Fruit fly (Drosophila melanogaster) whole organism, embryonic: ENCODE measurements around the gene Ir94a.
A peak's percentile ranks its signal among the peaks of the same experiment; 100 is the strongest.

ENCODE experiments used
- Ada2b ChIP-seq: fragments of 200-800 bp; sonication (Bioruptor generic); IDR thresholded peaks from 2 replicates; pipeline ENCODE4 v1.3.6; 2022; ENCODE audit warnings: missing biosample characterization, missing genetic modification characterization
- B-H1 ChIP-seq: fragments of 200-800 bp; sonication (Bioruptor generic); IDR thresholded peaks from 3 replicates; pipeline ENCODE4 v1.3.6; 2022; ENCODE audit warnings: missing biosample characterization, missing genetic modification characterization
- B-H2 ChIP-seq: fragments of 200-800 bp; sonication (Bioruptor generic); optimal IDR thresholded peaks from 2 replicates; lab custom pipeline; 2018; ENCODE audit warnings: missing biosample characterization, mild to moderate bottlenecking, missing genetic modification characterization
- BtbVII ChIP-seq: fragments of 200-800 bp; sonication (Bioruptor generic); optimal IDR thresholded peaks from 3 replicates; lab custom pipeline; 2017; ENCODE audit warnings: missing biosample characterization, mild to moderate bottlenecking, missing genetic modification characterization
- CG10147 ChIP-seq: fragments of 200-800 bp; sonication (Bioruptor generic); optimal IDR thresholded peaks from 2 replicates; lab custom pipeline; 2019; ENCODE audit warnings: missing biosample characterization, mild to moderate bottlenecking, missing genetic modification characterization, moderate library complexity
- CG11093 ChIP-seq: fragments of 200-800 bp; sonication (Bioruptor generic); IDR thresholded peaks from 3 replicates; pipeline ENCODE4 v1.3.6; 2022; ENCODE audit warnings: missing biosample characterization, missing genetic modification characterization
- CG11247 ChIP-seq: fragments of 200-800 bp; sonication (Bioruptor generic); IDR thresholded peaks from 2 replicates; pipeline ENCODE4 v1.3.6; 2022; ENCODE audit warnings: missing biosample characterization, missing genetic modification characterization
- CG11560 ChIP-seq: fragments of 200-800 bp; sonication (Bioruptor generic); IDR thresholded peaks from 3 replicates; pipeline ENCODE4 v1.3.6; 2022; ENCODE audit warnings: missing biosample characterization, missing genetic modification characterization
- CG13894 ChIP-seq: fragments of 200-800 bp; sonication (Bioruptor generic); optimal IDR thresholded peaks from 3 replicates; lab custom pipeline; 2018; ENCODE audit warnings: missing biosample characterization, mild to moderate bottlenecking, missing genetic modification characterization, moderate library complexity
- CG14050 ChIP-seq: fragments of 200-800 bp; sonication (Bioruptor generic); IDR thresholded peaks from 3 replicates; pipeline ENCODE4 v1.3.6; 2022; ENCODE audit warnings: missing biosample characterization, missing genetic modification characterization
- CG15269 ChIP-seq: fragments of 200-800 bp; sonication (Bioruptor generic); optimal IDR thresholded peaks from 2 replicates; lab custom pipeline; 2018; ENCODE audit warnings: missing biosample characterization, mild to moderate bottlenecking, missing genetic modification characterization, moderate library complexity
- CG15514 ChIP-seq: fragments of 200-800 bp; sonication (Bioruptor generic); optimal IDR thresholded peaks from 3 replicates; lab custom pipeline; 2017; ENCODE audit warnings: missing biosample characterization, missing genetic modification characterization, mild to moderate bottlenecking, moderate library complexity, missing genetic modification reagents
- CG17328 ChIP-seq: fragments of 200-800 bp; sonication (Bioruptor generic); IDR thresholded peaks from 2 replicates; pipeline ENCODE4 v1.3.6; 2022; ENCODE audit warnings: missing biosample characterization, missing genetic modification characterization
- CG1792 ChIP-seq: fragments of 200-800 bp; sonication (Bioruptor generic); optimal IDR thresholded peaks from 2 replicates; lab custom pipeline; 2016; ENCODE audit warnings: missing biosample characterization, missing genetic modification characterization
- CG18011 ChIP-seq: fragments of 200-800 bp; sonication (Bioruptor generic); optimal IDR thresholded peaks from 2 replicates; lab custom pipeline; 2017; ENCODE audit warnings: missing biosample characterization, missing genetic modification characterization, mild to moderate bottlenecking, moderate library complexity, missing genotype
- CG31365 ChIP-seq: fragments of 200-800 bp; sonication (Bioruptor generic); optimal IDR thresholded peaks from 2 replicates; lab custom pipeline; 2018; ENCODE audit warnings: missing biosample characterization, mild to moderate bottlenecking, missing genetic modification characterization
- CG3163 ChIP-seq: fragments of 200-800 bp; sonication (Bioruptor generic); optimal IDR thresholded peaks from 3 replicates; lab custom pipeline; 2016; ENCODE audit warnings: missing biosample characterization, missing genetic modification characterization
- CG32532 ChIP-seq: fragments of 200-800 bp; sonication (Bioruptor generic); IDR thresholded peaks from 2 replicates; pipeline ENCODE4 v1.3.6; 2022; ENCODE audit warnings: missing biosample characterization, missing genetic modification characterization
- CG3847 ChIP-seq: fragments of 200-800 bp; sonication (Bioruptor generic); IDR thresholded peaks from 2 replicates; pipeline ENCODE4 v1.3.6; 2022; ENCODE audit warnings: missing biosample characterization, missing genetic modification characterization
- CG4360 ChIP-seq: fragments of 200-800 bp; sonication (Bioruptor generic); IDR thresholded peaks from 2 replicates; pipeline ENCODE4 v1.3.6; 2022; ENCODE audit warnings: missing biosample characterization, missing genetic modification characterization
- CG5953 ChIP-seq: fragments of 200-800 bp; sonication (Bioruptor generic); IDR thresholded peaks from 2 replicates; pipeline ENCODE4 v1.3.6; 2022; ENCODE audit warnings: missing biosample characterization, missing genetic modification characterization
- CkIIα-i1 ChIP-seq: fragments of 200-800 bp; sonication (Bioruptor generic); IDR thresholded peaks from 2 replicates; pipeline ENCODE4 v1.3.6; 2022; ENCODE audit warnings: missing biosample characterization, missing genetic modification characterization
- Dek ChIP-seq: fragments of 200-800 bp; sonication (Bioruptor generic); optimal IDR thresholded peaks from 3 replicates; lab custom pipeline; 2019; ENCODE audit warnings: missing biosample characterization, mild to moderate bottlenecking, missing genetic modification characterization, moderate library complexity
- Drgx ChIP-seq: fragments of 200-800 bp; sonication (Bioruptor generic); IDR thresholded peaks from 2 replicates; pipeline ENCODE4 v1.3.6; 2022; ENCODE audit warnings: missing biosample characterization, missing genetic modification characterization
- HHEX ChIP-seq: fragments of 200-800 bp; sonication (Bioruptor generic); optimal IDR thresholded peaks from 3 replicates; lab custom pipeline; 2017; ENCODE audit warnings: missing biosample characterization, mild to moderate bottlenecking, missing genetic modification characterization, missing genetic modification reagents
- Jarid2 ChIP-seq: fragments of 200-800 bp; sonication (Bioruptor generic); optimal IDR thresholded peaks from 3 replicates; lab custom pipeline; 2017; ENCODE audit warnings: mild to moderate bottlenecking, missing biosample characterization, missing genetic modification reagents, missing genetic modification characterization
- NK7.1 ChIP-seq: fragments of 200-800 bp; sonication (Bioruptor generic); optimal IDR thresholded peaks from 3 replicates; lab custom pipeline; 2016; ENCODE audit warnings: missing biosample characterization, missing genetic modification characterization
- Oaz ChIP-seq: fragments of 200-800 bp; sonication (Bioruptor generic); IDR thresholded peaks from 2 replicates; pipeline ENCODE4 v1.3.6; 2022; ENCODE audit warnings: missing biosample characterization, missing genetic modification characterization
- Six4 ChIP-seq: fragments of 200-800 bp; sonication (Bioruptor generic); optimal IDR thresholded peaks from 2 replicates; lab custom pipeline; 2016; ENCODE audit warnings: missing biosample characterization, missing genetic modification characterization
- ato ChIP-seq: fragments of 200-800 bp; sonication (Bioruptor generic); IDR thresholded peaks from 2 replicates; pipeline ENCODE4 v1.3.6; 2022; ENCODE audit warnings: missing biosample characterization, missing genetic modification characterization; ENCODE audit not compliant: partially characterized antibody
- bigmax ChIP-seq: fragments of 200-800 bp; sonication (Bioruptor generic); optimal IDR thresholded peaks from 2 replicates; lab custom pipeline; 2018; ENCODE audit warnings: missing biosample characterization, mild to moderate bottlenecking, missing genetic modification characterization
- bsh ChIP-seq, 2 experiments: fragments of 200-800 bp; sonication (Bioruptor generic); optimal IDR thresholded peaks; 2 replicates each; lab custom pipeline; 2017 to 2018; ENCODE audit warnings: mild to moderate bottlenecking in 2 of 2, missing biosample characterization in 2 of 2, missing genetic modification characterization in 2 of 2, moderate library complexity in 1 of 2
- cwo ChIP-seq: fragments of 200-800 bp; sonication (Bioruptor generic); optimal IDR thresholded peaks from 3 replicates; lab custom pipeline; 2017; ENCODE audit warnings: missing biosample characterization, missing genetic modification characterization, mild to moderate bottlenecking, moderate library complexity, missing genetic modification reagents
- da ChIP-seq: fragments of 200-800 bp; sonication (Bioruptor generic); optimal IDR thresholded peaks from 2 replicates; lab custom pipeline; 2016; ENCODE audit warnings: missing biosample characterization, missing genetic modification characterization
- dimm ChIP-seq: fragments of 200-800 bp; sonication (Bioruptor generic); IDR thresholded peaks from 2 replicates; pipeline ENCODE4 v1.3.6; 2022; ENCODE audit warnings: missing biosample characterization, missing genetic modification characterization
- fd64A ChIP-seq: fragments of 200-800 bp; sonication (Bioruptor generic); optimal IDR thresholded peaks from 3 replicates; lab custom pipeline; 2018; ENCODE audit warnings: missing biosample characterization, mild to moderate bottlenecking, missing genetic modification characterization
- ftz-f1 ChIP-seq: fragments of 200-800 bp; sonication (Bioruptor generic); optimal IDR thresholded peaks from 2 replicates; lab custom pipeline; 2016; ENCODE audit warnings: missing biosample characterization, missing genetic modification characterization
- gro ChIP-seq: fragments of 200-800 bp; sonication (Bioruptor generic); optimal IDR thresholded peaks from 2 replicates; lab custom pipeline; 2016; ENCODE audit warnings: missing biosample characterization, missing genetic modification characterization
- gt ChIP-seq: fragments of 200-800 bp; sonication (Bioruptor generic); IDR thresholded peaks from 2 replicates; pipeline ENCODE4 v1.3.6; 2022; ENCODE audit warnings: missing biosample characterization, missing genetic modification characterization
- kah ChIP-seq: fragments of 200-800 bp; sonication (Bioruptor generic); optimal IDR thresholded peaks from 2 replicates; lab custom pipeline; 2018; ENCODE audit warnings: missing biosample characterization, mild to moderate bottlenecking, missing genetic modification characterization
- mld ChIP-seq: fragments of 200-800 bp; sonication (Bioruptor generic); IDR thresholded peaks from 3 replicates; pipeline ENCODE4 v1.3.6; 2022; ENCODE audit warnings: missing biosample characterization, missing genetic modification characterization; ENCODE audit not compliant: partially characterized antibody
- nom ChIP-seq: fragments of 200-800 bp; sonication (Bioruptor generic); optimal IDR thresholded peaks from 2 replicates; lab custom pipeline; 2017; ENCODE audit warnings: missing biosample characterization, missing genetic modification characterization, mild to moderate bottlenecking, moderate library complexity, missing genetic modification reagents
- ro ChIP-seq: fragments of 200-800 bp; sonication (Bioruptor generic); IDR thresholded peaks from 2 replicates; pipeline ENCODE4 v1.3.6; 2022; ENCODE audit warnings: missing biosample characterization, missing genetic modification characterization
- tin ChIP-seq: fragments of 200-800 bp; sonication (Bioruptor generic); optimal IDR thresholded peaks from 3 replicates; lab custom pipeline; 2016; ENCODE audit warnings: missing biosample characterization, missing genetic modification characterization
- trh ChIP-seq: fragments of 200-800 bp; sonication (Bioruptor generic); optimal IDR thresholded peaks from 2 replicates; lab custom pipeline; 2016; ENCODE audit warnings: missing biosample characterization, missing genetic modification characterization
- ttk ChIP-seq: fragments of 200-800 bp; sonication (Bioruptor generic); IDR thresholded peaks from 2 replicates; pipeline ENCODE4 v2.1.2; 2022; ENCODE audit warnings: missing biosample characterization, missing genetic modification characterization
- twi ChIP-seq: fragments of 200-800 bp; optimal IDR thresholded peaks from 2 replicates; lab custom pipeline; 2019; ENCODE audit warnings: missing biosample characterization, mild to moderate bottlenecking, missing genetic modification characterization, moderate library complexity
- tx ChIP-seq: fragments of 200-800 bp; sonication (Bioruptor generic); optimal IDR thresholded peaks from 2 replicates; lab custom pipeline; 2016; ENCODE audit warnings: missing biosample characterization, missing genetic modification characterization
- z ChIP-seq: fragments of 200-800 bp; sonication (Bioruptor generic); IDR thresholded peaks from 3 replicates; pipeline ENCODE4 v1.3.6; 2022; ENCODE audit warnings: missing biosample characterization, missing genetic modification characterization
- zfh2 ChIP-seq: fragments of 200-800 bp; sonication (Bioruptor generic); optimal IDR thresholded peaks from 2 replicates; lab custom pipeline; 2016; ENCODE audit warnings: missing biosample characterization, missing genetic modification characterization

The Ir94a gene

dm6 chr3R:22139113-22139512, 25.9 kb downstream of the Ir94a start (continued):
- no peak for TF ChIP-seq cwo (GFP tag; lab: Kevin White, UChicago)
- TF ChIP-seq ttk = peak; percentile 79
- TF ChIP-seq CG10147 (GFP tag; lab: Kevin White, UChicago) = no peak
- TF ChIP-seq kah (GFP tag; lab: Kevin White, UChicago) = no peak
- peak; percentile 65 for TF ChIP-seq tin (GFP tag; lab: Kevin White, UChicago)
- no peak for TF ChIP-seq CkIIα-i1 (GFP tag; lab: Robert Waterston, UW)
- no peak for TF ChIP-seq CG1792 (GFP tag; lab: Kevin White, UChicago)
- peak; percentile 27; the same call in 1 of the 2 replicates for TF ChIP-seq Oaz (GFP tag; lab: Robert Waterston, UW)
- TF ChIP-seq CG3847 (GFP tag; lab: Robert Waterston, UW) = 0 out of 2 replicates have a peak, but pooled peaks have one; percentile 21
- TF ChIP-seq HHEX (GFP tag; lab: Kevin White, UChicago) = peak; percentile 62
- TF ChIP-seq ro (GFP tag; lab: Robert Waterston, UW) = no peak
- no peak for TF ChIP-seq zfh2
- no peak for TF ChIP-seq Dek
- peak; percentile 69 for TF ChIP-seq fd64A
- TF ChIP-seq CG5953 (GFP tag; lab: Robert Waterston, UW) = peak; percentile 31; the same call in 1 of the 2 replicates
- no peak for TF ChIP-seq CG11560
- TF ChIP-seq tx (GFP tag; lab: Kevin White, UChicago) = no peak
- TF ChIP-seq CG14050 (GFP tag; lab: Robert Waterston, UW) = peak; percentile 51; the same call in 2 of the 3 replicates
- TF ChIP-seq CG17328 (GFP tag; lab: Robert Waterston, UW) = peak; percentile 82
- TF ChIP-seq dimm (GFP tag; lab: Robert Waterston, UW) = 0 out of 2 replicates have a peak, but pooled peaks have one; percentile 8
- no peak for TF ChIP-seq ftz-f1 (GFP tag; lab: Kevin White, UChicago)
- TF ChIP-seq Jarid2 = no peak
- peak; percentile 82 for TF ChIP-seq Six4 (GFP tag; lab: Kevin White, UChicago)
- TF ChIP-seq twi (tag; lab: Kevin White, UChicago) = no peak
- TF ChIP-seq da (GFP tag; lab: Kevin White, UChicago) = peak; percentile 30
- no peak for TF ChIP-seq BtbVII (GFP tag; lab: Kevin White, UChicago)
- no peak for TF ChIP-seq CG18011 (GFP tag; lab: Kevin White, UChicago)
- TF ChIP-seq gro (GFP tag; lab: Kevin White, UChicago) = no peak
- no peak for TF ChIP-seq ato
- no peak for TF ChIP-seq CG31365 (tag; lab: Kevin White, UChicago)

DNA sequence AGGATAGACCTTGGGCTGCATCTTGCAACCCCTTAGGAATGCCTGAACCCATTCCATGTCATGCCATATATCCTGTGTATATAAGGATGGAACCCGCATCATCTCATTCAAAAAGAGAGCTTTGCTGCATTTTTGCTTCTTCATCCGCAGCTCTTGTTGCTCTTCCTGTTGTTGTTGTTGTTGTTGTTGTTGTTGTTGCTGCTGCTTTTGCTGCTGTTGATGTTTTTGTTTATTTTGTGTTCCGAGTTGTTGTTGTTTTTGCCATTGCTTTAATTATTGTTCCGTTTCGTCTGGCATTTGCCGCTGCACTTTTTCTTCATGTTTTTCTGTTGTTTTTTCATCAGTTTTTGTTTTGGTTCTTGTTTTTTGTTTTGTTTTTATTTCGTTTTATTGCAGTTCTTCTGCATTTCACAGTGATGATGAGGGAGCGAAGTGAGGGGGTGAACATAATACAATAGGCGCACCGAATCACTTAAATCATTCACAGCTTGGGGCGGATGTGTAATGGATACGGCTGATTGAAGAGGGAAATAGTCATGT, 26.8 kb downstream of the Ir94a start:
- TF ChIP-seq Drgx (0 out of 2 replicates have a peak, but pooled peaks have one; percentile 16), trh (GFP tag; lab: Kevin White, UChicago) (no peak), mld (no peak), B-H2 (GFP tag; lab: Kevin White, UChicago) (no peak), bsh (GFP tag; optimal IDR thresholded peaks at IDR 0.05; lab: Kevin White, UChicago) (peak in 1 of 2 experiments; percentile 87), B-H1 (GFP tag; lab: Robert Waterston, UW) (no peak), CG3163 (GFP tag; lab: Kevin White, UChicago) (no peak), nom (GFP tag; lab: Kevin White, UChicago) (peak; percentile 82), Ada2b (no peak), z (GFP tag; lab: Robert Waterston, UW) (no peak), CG13894 (no peak), CG32532 (no peak), NK7.1 (no peak), CG15514 (GFP tag; lab: Kevin White, UChicago) (no peak), CG11093 (GFP tag; lab: Robert Waterston, UW) (no peak), gt (GFP tag; lab: Robert Waterston, UW) (no peak), CG11247 (GFP tag; lab: Robert Waterston, UW) (no peak), CG15269 (tag; lab: Kevin White, UChicago) (no peak), bigmax (GFP tag; lab: Kevin White, UChicago) (no peak), CG4360 (GFP tag; lab: Robert Waterston, UW) (peak; percentile 93)
